Worm (Caenorhabditis elegans) whole organism, L4 larva: Measurements from ENCODE around the gene cup-16.

Source experiments
- cey-2 ChIP-seq: sonication (generic microtip); optimal IDR thresholded peaks from 3 replicates; lab custom pipeline; 2017; ENCODE audit warnings: missing genetic modification characterization, mild to moderate bottlenecking, missing compliant biosample characterization, antibody characterized with exemption, borderline replicate concordance; ENCODE audit not compliant: insufficient read depth
- mdl-1 ChIP-seq, 2 experiments: fragments of 150-350 bp in 1 of 2; sonication (generic microtip) in 1 of 2; optimal IDR thresholded peaks; 2 replicates each; lab custom pipeline; 2014 to 2017; ENCODE audit warnings: missing biosample characterization in 2 of 2, missing genetic modification characterization in 2 of 2
- vab-7 ChIP-seq: fragments of 200-800 bp; sonication (Bioruptor generic); IDR thresholded peaks from 2 replicates; pipeline ENCODE4 v1.3.6; 2022; ENCODE audit warnings: missing genetic modification reagents, missing genetic modification characterization, missing compliant biosample characterization

ce11 chrII:8704413-8704874 is 2.5 kb upstream of the cup-16 start, which contains the start of gene prx-5:
- TF ChIP-seq vab-7 (GFP tag; lab: Robert Waterston, UW), result no peak
- no peak for TF ChIP-seq mdl-1 (tag; optimal IDR thresholded peaks at IDR 0.05; lab: Kevin White, UChicago)
- no peak for TF ChIP-seq cey-2 (tag; lab: Kevin White, UChicago)
